Fruit fly (Drosophila melanogaster): ENCODE measurements around the gene CG14658.
A peak's percentile ranks its signal among the peaks of the same experiment; 100 is the strongest.

The CG14658 gene

DNA sequence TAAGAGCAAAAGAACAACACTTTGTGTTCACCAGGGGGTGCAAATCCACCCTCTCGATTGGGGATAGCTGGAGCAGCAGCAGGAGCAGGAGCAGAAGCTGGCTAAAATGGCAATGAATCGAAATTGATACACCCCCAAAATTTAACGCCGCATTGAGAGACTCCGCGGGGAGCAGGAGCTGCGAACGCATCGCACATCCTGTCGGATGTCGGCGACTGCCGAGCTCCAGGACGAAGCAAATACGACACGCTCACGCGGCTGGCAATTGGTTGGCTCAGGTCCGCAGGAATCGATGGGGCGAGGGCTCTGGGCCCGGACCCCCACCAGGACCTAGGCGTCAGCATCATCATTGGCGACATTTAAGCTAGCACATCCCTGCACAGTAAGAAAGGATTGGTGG, 12.6 kb upstream of the CG14658 start (continued):
- TF ChIP-seq Deaf1 (tag; optimal IDR thresholded peaks at IDR 0.05) = peak; percentile 93
- no peak for TF ChIP-seq CG1602 (GFP tag; optimal IDR thresholded peaks at IDR 0.05)
- TF ChIP-seq D19B (GFP tag; optimal IDR thresholded peaks at IDR 0.05) = no peak
- no peak for TF ChIP-seq nom (GFP tag; optimal IDR thresholded peaks at IDR 0.05)
- TF ChIP-seq CG15514 (GFP tag; optimal IDR thresholded peaks at IDR 0.05) = no peak
- TF ChIP-seq Scr (GFP tag; IDR thresholded peaks at IDR 0.05; ENCODE audit: partially characterized antibody) = no peak

dm6 chr3R:4840757-4841156, 10.4 kb upstream of the CG14658 start:
- TF ChIP-seq CG2120 (GFP tag; optimal IDR thresholded peaks at IDR 0.05) (no peak), CG2202 (tag; optimal IDR thresholded peaks at IDR 0.05) (no peak), nerfin-2 (GFP tag; IDR thresholded peaks at IDR 0.05; ENCODE audit: partially characterized antibody) (no peak), CG15073 (GFP tag; optimal IDR thresholded peaks at IDR 0.05) (no peak), nau (GFP tag; optimal IDR thresholded peaks at IDR 0.05) (no peak), vfl (GFP tag; optimal IDR thresholded peaks at IDR 0.05) (no peak), gcm (GFP tag; optimal IDR thresholded peaks at IDR 0.05) (peak; percentile 46), CG33557 (GFP tag; optimal IDR thresholded peaks at IDR 0.05) (no peak), Awh (GFP tag; IDR thresholded peaks at IDR 0.05) (no peak), CG16815 (GFP tag; optimal IDR thresholded peaks at IDR 0.05) (no peak), Aef1 (GFP tag; IDR thresholded peaks at IDR 0.05) (no peak), Nf-YB (GFP tag; optimal IDR thresholded peaks at IDR 0.05) (peak; percentile 51), sna (GFP tag; IDR thresholded peaks at IDR 0.05; ENCODE audit: partially characterized antibody) (no peak), CG13624 (GFP tag; optimal IDR thresholded peaks at IDR 0.05) (no peak), bigmax (GFP tag; optimal IDR thresholded peaks at IDR 0.05) (no peak), Fer2 (tag; optimal IDR thresholded peaks at IDR 0.05) (no peak), twi (tag; optimal IDR thresholded peaks at IDR 0.05) (peak; percentile 44), CG7556 (GFP tag; optimal IDR thresholded peaks at IDR 0.05) (no peak), CG8944 (GFP tag; optimal IDR thresholded peaks at IDR 0.05) (no peak), CG11723 (GFP tag; optimal IDR thresholded peaks at IDR 0.05) (no peak), Dfd (GFP tag; optimal IDR thresholded peaks at IDR 0.05) (no peak), CG10959 (GFP tag; IDR thresholded peaks at IDR 0.05) (no peak), Hey (tag; optimal IDR thresholded peaks at IDR 0.05) (no peak), CG3281 (GFP tag; optimal IDR thresholded peaks at IDR 0.05) (no peak), prd (optimal IDR thresholded peaks at IDR 0.05) (no peak), prd (GFP tag; IDR thresholded peaks at IDR 0.05) (peak; percentile 29; the same call in 1 of the 3 replicates), Mad (GFP tag; optimal IDR thresholded peaks at IDR 0.05) (no peak), chn (GFP tag; optimal IDR thresholded peaks at IDR 0.05) (no peak), CG2199 (GFP tag; IDR thresholded peaks at IDR 0.05) (0 out of 3 replicates have a peak, but pooled peaks have one; percentile 19), CG15479 (GFP tag; optimal IDR thresholded peaks at IDR 0.05) (peak; percentile 19), CG4730 (GFP tag; IDR thresholded peaks at IDR 0.05) (no peak), pfk (GFP tag; optimal IDR thresholded peaks at IDR 0.05) (peak; percentile 62), CG2712 (tag; optimal IDR thresholded peaks at IDR 0.05) (no peak), zen (tag; optimal IDR thresholded peaks at IDR 0.05) (peak; percentile 4), br (optimal IDR thresholded peaks at IDR 0.05) (no peak)

Measured in whole organism, embryonic.